Worm (Caenorhabditis elegans): ENCODE results near the gene vps-39.

ce11 chrV:14018640-14019039 is 19.5 kb downstream of the vps-39 start, which contains the start of the genes mtl-2 and T08G5.1:
- no peak for TF ChIP-seq flt-1 (GFP tag; IDR thresholded peaks at IDR 0.05)
- no peak for TF ChIP-seq ama-1 (optimal IDR thresholded peaks at IDR 0.05)
- no peak for TF ChIP-seq ceh-13 (GFP tag; optimal IDR thresholded peaks at IDR 0.05)
- no peak for TF ChIP-seq aly-1 (tag; optimal IDR thresholded peaks at IDR 0.05)
- TF ChIP-seq sea-1 (GFP tag; conservative IDR thresholded peaks at IDR 0.05), result no peak
- TF ChIP-seq ceh-36 (tag; optimal IDR thresholded peaks at IDR 0.05), result no peak
- TF ChIP-seq scrt-1 (GFP tag; IDR thresholded peaks at IDR 0.05), result no peak
- no peak for TF ChIP-seq F13C5.2 (tag; optimal IDR thresholded peaks at IDR 0.05)
- TF ChIP-seq tra-4 (tag; optimal IDR thresholded peaks at IDR 0.05), result no peak
- TF ChIP-seq hnd-1 (tag; optimal IDR thresholded peaks at IDR 0.05), result no peak
- TF ChIP-seq ets-7 (tag; optimal IDR thresholded peaks at IDR 0.05), result no peak
- TF ChIP-seq tbx-11 (GFP tag; IDR thresholded peaks at IDR 0.05), result no peak
- no peak for TF ChIP-seq tbx-37 (GFP tag; conservative IDR thresholded peaks at IDR 0.05)
- TF ChIP-seq hmg-4 (GFP tag; optimal IDR thresholded peaks at IDR 0.05), result no peak
